Worm (Caenorhabditis elegans) whole organism, L4/young adult: ENCODE results near the gene W02H5.19.

ENCODE experiments used
- W03F9.2 ChIP-seq: fragments of 150-350 bp; optimal IDR thresholded peaks from 2 replicates; lab custom pipeline; 2014; ENCODE audit warnings: missing biosample characterization, missing genetic modification characterization
- him-1 ChIP-seq: sonication (generic microtip); optimal IDR thresholded peaks from 2 replicates; lab custom pipeline; 2016; ENCODE audit warnings: missing genotype, missing genetic modification reagents, missing genetic modification characterization, missing compliant biosample characterization

DNA sequence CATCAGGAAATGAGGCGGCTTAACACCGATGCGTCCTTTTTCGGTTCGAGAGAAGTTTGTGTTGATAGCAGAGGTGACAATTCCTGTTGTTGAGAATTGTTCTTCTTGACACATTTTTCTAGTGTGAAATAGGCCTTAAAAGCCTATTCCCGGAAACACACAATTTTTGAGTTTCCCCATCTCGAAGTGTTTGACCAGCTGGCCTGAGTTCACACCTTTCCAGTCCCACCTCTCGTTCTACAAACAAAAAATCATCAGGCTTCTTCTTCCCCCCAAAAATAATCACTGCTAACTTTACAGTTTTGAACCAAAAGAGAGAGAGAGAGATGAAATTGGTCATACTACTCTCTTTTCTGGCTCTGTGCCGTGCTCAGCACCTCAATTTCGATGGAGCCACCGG is 27.9 kb downstream of the W02H5.19 start, which contains the start of gene W02G9.4:
- TF ChIP-seq him-1 (tag; lab: Kevin White, UChicago) (no peak), W03F9.2 (tag; lab: Kevin White, UChicago) (no peak)
